Worm (Caenorhabditis elegans): Measurements from ENCODE around the gene Y71H2AM.12.

DNA sequence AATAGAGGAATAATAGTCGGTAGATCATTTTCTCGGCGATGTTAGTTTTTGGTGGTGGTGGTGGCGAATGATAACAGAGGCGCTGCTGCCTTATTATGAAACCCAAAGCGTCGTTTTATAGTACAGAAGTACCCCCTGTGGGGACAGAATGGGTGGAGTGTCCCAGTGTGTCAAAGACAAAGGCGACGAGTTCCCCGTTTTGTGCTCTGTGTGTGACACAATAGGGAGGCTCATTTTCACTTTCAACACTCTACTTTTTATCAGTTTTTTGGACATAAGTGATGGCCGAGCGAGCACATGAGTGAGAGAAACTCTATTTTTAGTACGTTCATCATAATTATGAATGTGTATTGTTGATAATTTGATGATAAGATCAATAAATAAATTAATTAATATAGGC is 26.8 kb upstream of the Y71H2AM.12 start, which contains the start of gene pho-9:
- no peak for TF ChIP-seq dao-5 (tag; optimal IDR thresholded peaks at IDR 0.05)
- no peak for TF ChIP-seq him-1 (tag; optimal IDR thresholded peaks at IDR 0.05)
- no peak for TF ChIP-seq W03F9.2 (tag; optimal IDR thresholded peaks at IDR 0.05)
